Fruit fly (Drosophila melanogaster): Measurements from ENCODE around the gene Max.

dm6 chr3L:19288395-19288969 is 24.5 kb upstream of the Max start:
- TF ChIP-seq h (GFP tag; optimal IDR thresholded peaks at IDR 0.05) (no peak), psq (GFP tag; optimal IDR thresholded peaks at IDR 0.05) (no peak), OdsH (GFP tag; optimal IDR thresholded peaks at IDR 0.05) (no peak), Vsx2 (GFP tag; optimal IDR thresholded peaks at IDR 0.05; ENCODE audit: partially characterized antibody) (no peak), CrebA (GFP tag; optimal IDR thresholded peaks at IDR 0.05; ENCODE audit: borderline replicate concordance) (no peak), sage (GFP tag; optimal IDR thresholded peaks at IDR 0.05) (no peak), rgr (GFP tag; optimal IDR thresholded peaks at IDR 0.05) (no peak), Sp1 (GFP tag; optimal IDR thresholded peaks at IDR 0.05) (no peak), br (GFP tag; optimal IDR thresholded peaks at IDR 0.05) (no peak), fru (GFP tag; optimal IDR thresholded peaks at IDR 0.05) (no peak)
